Worm (Caenorhabditis elegans) whole organism, midembryonic: ENCODE data around the gene F26A1.9.
"Not testable (repeated sequence)": the region's sequence is repeated elsewhere in the genome, so short reads cannot be mapped to it uniquely, and the experiment has no call there.

Source experiments
- T22C8.4 ChIP-seq: fragments of 200-800 bp; sonication (Bioruptor generic); IDR thresholded peaks from 2 replicates; pipeline ENCODE4 v1.3.6; 2022; ENCODE audit warnings: missing genetic modification characterization, missing compliant biosample characterization
- cog-1 ChIP-seq: sonication (generic microtip); optimal IDR thresholded peaks from 2 replicates; lab custom pipeline; 2016; ENCODE audit warnings: missing genetic modification characterization, missing compliant biosample characterization
- flt-1 ChIP-seq: fragments of 200-800 bp; sonication (Bioruptor generic); IDR thresholded peaks from 2 replicates; pipeline ENCODE4 v1.3.6; 2022; ENCODE audit warnings: missing genetic modification characterization, missing compliant biosample characterization
- klf-2 ChIP-seq: fragments of 200-800 bp; sonication (Bioruptor generic); conservative IDR thresholded peaks from 2 replicates; pipeline ENCODE4 v1.3.6; 2022; ENCODE audit warnings: missing genetic modification reagents, missing genetic modification characterization, missing compliant biosample characterization
- med-1 ChIP-seq: sonication (generic microtip); optimal IDR thresholded peaks from 2 replicates; lab custom pipeline; 2017; ENCODE audit warnings: missing genetic modification characterization, mild to moderate bottlenecking, missing compliant biosample characterization, antibody characterized with exemption, missing genetic modification reagents; ENCODE audit not compliant: insufficient read depth
- ref-1 ChIP-seq: fragments of 200-800 bp; sonication (Bioruptor generic); conservative IDR thresholded peaks from 2 replicates; pipeline ENCODE4 v1.3.6; 2022; ENCODE audit warnings: missing genetic modification reagents, missing genetic modification characterization, missing compliant biosample characterization
- tab-1 ChIP-seq: fragments of 200-800 bp; sonication (Bioruptor generic); IDR thresholded peaks from 2 replicates; pipeline ENCODE4 v1.3.6; 2022; ENCODE audit warnings: missing genetic modification characterization, missing compliant biosample characterization
- ztf-23 ChIP-seq: fragments of 200-800 bp; sonication (Bioruptor generic); IDR thresholded peaks from 2 replicates; pipeline ENCODE4 v1.3.6; 2022; ENCODE audit warnings: missing genetic modification reagents, missing genetic modification characterization, missing compliant biosample characterization
- ztf-29 ChIP-seq: fragments of 200-800 bp; sonication (Bioruptor generic); IDR thresholded peaks from 2 replicates; pipeline ENCODE4 v1.3.6; 2022; ENCODE audit warnings: missing genetic modification reagents, missing genetic modification characterization, missing compliant biosample characterization

F26A1.9 gene

ce11 chrIII:4802707-4803106 is 26.6 kb downstream of the F26A1.9 start, which contains the start of gene metl-5:
metl-5 (plus strand) TSS chrIII:4803007.
- TF ChIP-seq klf-2 = no peak
- no peak for TF ChIP-seq ref-1 (GFP tag; lab: Robert Waterston, UW)
- TF ChIP-seq flt-1 (GFP tag; lab: Robert Waterston, UW) = no peak
- no peak for TF ChIP-seq med-1 (GFP tag; lab: Kevin White, UChicago)
- TF ChIP-seq T22C8.4 (GFP tag; lab: Robert Waterston, UW) = no peak
- no peak for TF ChIP-seq ztf-29 (GFP tag; lab: Robert Waterston, UW)
- no peak for TF ChIP-seq ztf-23
- no peak for TF ChIP-seq tab-1 (GFP tag; lab: Robert Waterston, UW)
- no peak for TF ChIP-seq cog-1 (tag; lab: Kevin White, UChicago)

ce11 chrIII:4796536-4796935 is 32.8 kb downstream of the F26A1.9 start, which contains the start of gene tag-325:
tag-325 (plus strand) TSS chrIII:4796836.
- TF ChIP-seq ref-1 (GFP tag; lab: Robert Waterston, UW) (no peak), cog-1 (tag; lab: Kevin White, UChicago) (no peak)

ce11 chrIII:4796039-4796438 is 33.3 kb downstream of the F26A1.9 start:
- TF ChIP-seq cog-1 (tag; lab: Kevin White, UChicago) (no peak), T22C8.4 (GFP tag; lab: Robert Waterston, UW) (0 out of 2 replicates have a peak, but pooled peaks have one; percentile 27)

- TF ChIP-seq ztf-29 (GFP tag; lab: Robert Waterston, UW) (no peak), cog-1 (tag; lab: Kevin White, UChicago) (no peak), T22C8.4 (GFP tag; lab: Robert Waterston, UW) (no peak)
Observed at ce11 chrIII:4792560-4793136, 36.7 kb downstream of the F26A1.9 start, which contains the start of gene mip-1. mip-1 (plus strand) TSS chrIII:4793086.

- TF ChIP-seq ref-1 (GFP tag; lab: Robert Waterston, UW) (no peak), med-1 (GFP tag; lab: Kevin White, UChicago) (no peak), ztf-23 (no peak), klf-2 (no peak), T22C8.4 (GFP tag; lab: Robert Waterston, UW) (no peak), cog-1 (tag; lab: Kevin White, UChicago) (no peak), ztf-29 (GFP tag; lab: Robert Waterston, UW) (no peak), flt-1 (GFP tag; lab: Robert Waterston, UW) (no peak), tab-1 (GFP tag; lab: Robert Waterston, UW) (no peak)
Observed at ce11 chrIII:4785714-4786113, 43.6 kb downstream of the F26A1.9 start, which contains the start of gene mel-28. mel-28 (plus strand) TSS chrIII:4786080.

ce11 chrIII:4785131-4785530 is 44.2 kb downstream of the F26A1.9 start, which contains the start of gene enu-3.2:
enu-3.2 (minus strand) TSS chrIII:4785235.
- not testable (repeated sequence) for TF ChIP-seq ztf-23; flt-1 (GFP tag; lab: Robert Waterston, UW); cog-1 (tag; lab: Kevin White, UChicago)

ce11 chrIII:4781937-4782576 is 47.3 kb downstream of the F26A1.9 start, which contains the start of the genes gex-5 and C38D4.10:
gex-5 (minus strand) TSS chrIII:4781987.
C38D4.10 (plus strand) TSS chrIII:4782526.
- TF ChIP-seq ref-1 (GFP tag; lab: Robert Waterston, UW); klf-2; cog-1 (tag; lab: Kevin White, UChicago): not testable (repeated sequence)

ce11 chrIII:4779855-4780254 is 49.5 kb downstream of the F26A1.9 start, which contains the start of gene B0393.9:
B0393.9 (minus strand) TSS chrIII:4780157.
- TF ChIP-seq cog-1 (tag; lab: Kevin White, UChicago) = no peak
- no peak for TF ChIP-seq ztf-23
- no peak for TF ChIP-seq ztf-29 (GFP tag; lab: Robert Waterston, UW)

ce11 chrIII:4778003-4778402 is 51.3 kb downstream of the F26A1.9 start, which contains the start of gene B0393.7:
B0393.7 (minus strand) TSS chrIII:4778103.
- TF ChIP-seq flt-1 (GFP tag; lab: Robert Waterston, UW) = no peak
